Worm (Caenorhabditis elegans) whole organism, late embryonic: ENCODE data around the gene M199.2.

Experiments
- C08G9.2 ChIP-seq: sonication (generic microtip); optimal IDR thresholded peaks from 2 replicates; lab custom pipeline; 2016; ENCODE audit warnings: mild to moderate bottlenecking, missing genetic modification characterization, moderate library complexity, missing compliant biosample characterization
- C38D4.7 ChIP-seq: fragments of 200-800 bp; sonication (Bioruptor generic); optimal IDR thresholded peaks from 2 replicates; lab custom pipeline; 2018; ENCODE audit warnings: mild to moderate bottlenecking, missing genetic modification characterization, moderate library complexity, missing compliant biosample characterization
- F13H6.1 ChIP-seq: sonication (generic microtip); optimal IDR thresholded peaks from 2 replicates; lab custom pipeline; 2016; ENCODE audit warnings: missing genetic modification characterization, missing compliant biosample characterization
- K02D7.2 ChIP-seq: sonication (generic microtip); optimal IDR thresholded peaks from 2 replicates; lab custom pipeline; 2017; ENCODE audit warnings: mild to moderate bottlenecking, missing genetic modification characterization, missing compliant biosample characterization
- K09A11.1 ChIP-seq: sonication (generic microtip); optimal IDR thresholded peaks from 2 replicates; lab custom pipeline; 2017; ENCODE audit warnings: antibody characterized with exemption, mild to moderate bottlenecking, missing genetic modification characterization, missing compliant biosample characterization; ENCODE audit not compliant: insufficient read depth
- T23F11.4 ChIP-seq: fragments of 200-800 bp; sonication (Bioruptor generic); optimal IDR thresholded peaks from 2 replicates; lab custom pipeline; 2018; ENCODE audit warnings: mild to moderate bottlenecking, missing genetic modification characterization, missing compliant biosample characterization
- Y22D7AL.16 ChIP-seq: sonication (generic microtip); optimal IDR thresholded peaks from 2 replicates; lab custom pipeline; 2016; ENCODE audit warnings: missing genetic modification characterization, missing compliant biosample characterization
- ceh-24 ChIP-seq: sonication (generic microtip); optimal IDR thresholded peaks from 2 replicates; lab custom pipeline; 2016; ENCODE audit warnings: mild to moderate bottlenecking, missing genetic modification characterization, missing compliant biosample characterization
- ceh-30 ChIP-seq: fragments of 150-350 bp; optimal IDR thresholded peaks from 2 replicates; lab custom pipeline; 2014; ENCODE audit warnings: missing biosample characterization, missing genetic modification characterization
- ceh-31 ChIP-seq: sonication (generic microtip); optimal IDR thresholded peaks from 2 replicates; lab custom pipeline; 2016; ENCODE audit warnings: missing genetic modification characterization, missing compliant biosample characterization
- ceh-34 ChIP-seq: sonication (generic microtip); optimal IDR thresholded peaks from 2 replicates; lab custom pipeline; 2016; ENCODE audit warnings: mild to moderate bottlenecking, missing genetic modification characterization, missing compliant biosample characterization
- ceh-45 ChIP-seq: fragments of 200-800 bp; sonication (Bioruptor generic); IDR thresholded peaks from 2 replicates; pipeline ENCODE4 v1.3.6; 2022; ENCODE audit warnings: missing genetic modification reagents, missing genetic modification characterization, missing compliant biosample characterization
- ceh-48 ChIP-seq: sonication (generic microtip); optimal IDR thresholded peaks from 2 replicates; lab custom pipeline; 2016; ENCODE audit warnings: missing genetic modification characterization, inconsistent platforms, missing compliant biosample characterization
- ceh-9 ChIP-seq: sonication (generic microtip); optimal IDR thresholded peaks from 2 replicates; lab custom pipeline; 2016; ENCODE audit warnings: mild to moderate bottlenecking, missing genetic modification characterization, inconsistent platforms, missing compliant biosample characterization
- dve-1 ChIP-seq: sonication (generic microtip); optimal IDR thresholded peaks from 2 replicates; lab custom pipeline; 2017; ENCODE audit warnings: antibody characterized with exemption, mild to moderate bottlenecking, missing genetic modification characterization, missing compliant biosample characterization
- elt-4 ChIP-seq: sonication (generic microtip); optimal IDR thresholded peaks from 2 replicates; lab custom pipeline; 2016; ENCODE audit warnings: missing genetic modification characterization, missing compliant biosample characterization
- fax-1 ChIP-seq: sonication (generic microtip); optimal IDR thresholded peaks from 2 replicates; lab custom pipeline; 2016; ENCODE audit warnings: missing genotype, missing genetic modification characterization, missing compliant biosample characterization
- fkh-10 ChIP-seq: fragments of 150-350 bp; optimal IDR thresholded peaks from 2 replicates; lab custom pipeline; 2014; ENCODE audit warnings: missing biosample characterization, missing genetic modification reagents, missing genetic modification characterization
- hlh-15 ChIP-seq: sonication (generic microtip); optimal IDR thresholded peaks from 2 replicates; lab custom pipeline; 2016; ENCODE audit warnings: missing genetic modification characterization, missing compliant biosample characterization
- hlh-6 ChIP-seq: sonication (generic microtip); optimal IDR thresholded peaks from 2 replicates; lab custom pipeline; 2016; ENCODE audit warnings: missing genotype, missing genetic modification characterization, missing compliant biosample characterization
- hlh-8 ChIP-seq: sonication (generic microtip); optimal IDR thresholded peaks from 2 replicates; lab custom pipeline; 2016; ENCODE audit warnings: missing genotype, missing genetic modification characterization, missing compliant biosample characterization
- lin-11 ChIP-seq: fragments of 200-800 bp; sonication (Bioruptor generic); optimal IDR thresholded peaks from 2 replicates; lab custom pipeline; 2018; ENCODE audit warnings: mild to moderate bottlenecking, missing genetic modification characterization, missing compliant biosample characterization
- madf-2 ChIP-seq: sonication (generic microtip); optimal IDR thresholded peaks from 2 replicates; lab custom pipeline; 2017; ENCODE audit warnings: missing genetic modification characterization, missing compliant biosample characterization
- mec-3 ChIP-seq: sonication (generic microtip); optimal IDR thresholded peaks from 2 replicates; lab custom pipeline; 2016; ENCODE audit warnings: borderline replicate concordance, missing genetic modification characterization, missing compliant biosample characterization
- nfya-1 ChIP-seq: sonication (generic microtip); optimal IDR thresholded peaks from 2 replicates; lab custom pipeline; 2017; ENCODE audit warnings: missing genetic modification characterization, mild to moderate bottlenecking, missing compliant biosample characterization, antibody characterized with exemption, moderate library complexity
- nhr-11 ChIP-seq: fragments of 150-350 bp; optimal IDR thresholded peaks from 2 replicates; lab custom pipeline; 2014; ENCODE audit warnings: missing biosample characterization, missing genetic modification characterization
- npax-4 ChIP-seq: sonication (generic microtip); optimal IDR thresholded peaks from 2 replicates; lab custom pipeline; 2016; ENCODE audit warnings: missing genetic modification characterization, missing compliant biosample characterization
- pag-3 ChIP-seq: sonication (generic microtip); optimal IDR thresholded peaks from 2 replicates; lab custom pipeline; 2016; ENCODE audit warnings: missing compliant biosample characterization, missing genetic modification characterization, borderline replicate concordance
- pax-1 ChIP-seq: fragments of 150-350 bp; optimal IDR thresholded peaks from 2 replicates; lab custom pipeline; 2014; ENCODE audit warnings: missing biosample characterization, missing genetic modification characterization
- pha-2 ChIP-seq: sonication (generic microtip); optimal IDR thresholded peaks from 2 replicates; lab custom pipeline; 2017; ENCODE audit warnings: mild to moderate bottlenecking, missing genetic modification characterization, missing compliant biosample characterization
- pqm-1 ChIP-seq: sonication (generic microtip); optimal IDR thresholded peaks from 2 replicates; lab custom pipeline; 2016; ENCODE audit warnings: missing genetic modification characterization, missing compliant biosample characterization
- pros-1 ChIP-seq: fragments of 150-350 bp; optimal IDR thresholded peaks from 2 replicates; lab custom pipeline; 2014; ENCODE audit warnings: missing biosample characterization, missing genetic modification reagents, missing genetic modification characterization
- ref-2 ChIP-seq: sonication (generic microtip); optimal IDR thresholded peaks from 2 replicates; lab custom pipeline; 2016; ENCODE audit warnings: missing genetic modification characterization, missing compliant biosample characterization
- rnt-1 ChIP-seq: sonication (generic microtip); optimal IDR thresholded peaks from 2 replicates; lab custom pipeline; 2016; ENCODE audit warnings: missing genetic modification characterization, missing compliant biosample characterization
- sox-2 ChIP-seq: fragments of 200-800 bp; sonication (Bioruptor generic); IDR thresholded peaks from 2 replicates; pipeline ENCODE4 v1.3.6; 2022; ENCODE audit warnings: missing genetic modification reagents, missing genetic modification characterization, missing compliant biosample characterization
- tbx-2 ChIP-seq: sonication (generic microtip); optimal IDR thresholded peaks from 2 replicates; lab custom pipeline; 2016; ENCODE audit warnings: missing genetic modification characterization, missing compliant biosample characterization
- tbx-7 ChIP-seq: sonication (generic microtip); optimal IDR thresholded peaks from 2 replicates; lab custom pipeline; 2016; ENCODE audit warnings: missing genotype, missing genetic modification characterization, missing compliant biosample characterization
- unc-3 ChIP-seq, 2 experiments: fragments of 200-800 bp in 1 of 2; sonication (Bioruptor generic) in 1 of 2; sonication (generic microtip) in 1 of 2; conservative IDR thresholded peaks in 1 of 2; optimal IDR thresholded peaks in 1 of 2; 2 replicates each; pipeline versions ENCODE4 v1.3.6 to Lab custom; 2016 to 2022; ENCODE audit warnings: missing compliant biosample characterization in 2 of 2, missing genetic modification characterization in 2 of 2, missing genetic modification reagents in 1 of 2

The M199.2 gene

DNA sequence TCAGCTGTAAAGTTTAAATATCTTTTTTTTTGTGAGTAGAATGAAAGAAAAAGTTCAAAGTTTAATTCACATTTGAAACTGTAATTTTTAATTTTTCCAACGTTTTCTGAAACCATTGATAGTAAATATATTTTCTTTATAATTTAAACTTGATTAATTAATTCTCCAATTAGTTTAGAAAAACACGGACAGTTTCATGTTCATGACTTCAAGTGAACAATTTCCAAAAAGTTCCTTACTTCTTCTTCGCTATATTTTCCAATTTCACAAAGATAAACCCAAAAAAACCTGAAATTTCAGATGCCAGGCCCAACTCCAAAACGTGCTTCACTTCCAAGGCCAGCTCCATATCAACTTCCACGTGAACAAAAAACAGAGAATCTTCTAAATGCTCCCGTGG, at the start of gene M199.2:
Gene M199.2 (plus strand): TSS at position 301 of the 400 bp plus-strand sequence.
- TF ChIP-seq K09A11.1 (tag; lab: Kevin White, UChicago) = no peak
- no peak for TF ChIP-seq ceh-9 (tag; lab: Kevin White, UChicago)
- TF ChIP-seq unc-3 (GFP tag; conservative IDR thresholded peaks at IDR 0.05; lab: Robert Waterston, UW) = no peak
- no peak for TF ChIP-seq unc-3 (tag; optimal IDR thresholded peaks at IDR 0.05; lab: Kevin White, UChicago)
- TF ChIP-seq C08G9.2 (tag; lab: Kevin White, UChicago) = no peak
- TF ChIP-seq C38D4.7 (GFP tag; lab: Kevin White, UChicago) = no peak
- TF ChIP-seq dve-1 (tag; lab: Kevin White, UChicago) = no peak
- TF ChIP-seq hlh-8 (tag; lab: Kevin White, UChicago) = no peak
- no peak for TF ChIP-seq madf-2 (tag; lab: Kevin White, UChicago)
- TF ChIP-seq nfya-1 (tag; lab: Kevin White, UChicago) = no peak
- TF ChIP-seq sox-2 (GFP tag; lab: Robert Waterston, UW) = no peak
- TF ChIP-seq F13H6.1 (tag; lab: Kevin White, UChicago) = no peak
- TF ChIP-seq pha-2 (tag; lab: Kevin White, UChicago) = no peak
- no peak for TF ChIP-seq ceh-34 (tag; lab: Kevin White, UChicago)
- no peak for TF ChIP-seq tbx-7 (tag; lab: Kevin White, UChicago)
- TF ChIP-seq K02D7.2 = no peak
- no peak for TF ChIP-seq hlh-15 (tag; lab: Kevin White, UChicago)
- no peak for TF ChIP-seq pag-3 (tag; lab: Kevin White, UChicago)
- TF ChIP-seq elt-4 (tag; lab: Kevin White, UChicago) = no peak
- TF ChIP-seq ref-2 = no peak

DNA sequence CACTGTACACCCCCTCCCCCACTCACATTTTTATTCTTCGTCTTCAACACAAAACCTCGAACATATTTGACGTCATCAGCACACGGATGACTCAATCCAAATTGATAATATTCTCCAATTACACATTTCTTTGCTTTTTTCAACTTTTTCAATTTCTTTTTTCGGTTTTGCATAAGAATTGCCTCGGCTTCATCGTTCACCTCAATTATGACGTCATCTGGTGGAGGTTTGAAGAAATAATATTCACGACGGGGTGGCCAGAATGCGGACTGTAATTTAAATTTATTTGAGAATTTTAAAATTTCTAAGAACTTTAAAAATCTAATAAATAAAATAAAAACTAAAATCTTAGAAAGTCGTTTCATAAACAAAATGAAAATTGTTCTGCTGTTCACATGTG, 44.8 kb upstream of the M199.2 start:
- no peak for TF ChIP-seq ceh-31
- no peak for TF ChIP-seq pha-2 (tag; lab: Kevin White, UChicago)
- TF ChIP-seq unc-3 (GFP tag; conservative IDR thresholded peaks at IDR 0.05; lab: Robert Waterston, UW) = no peak
- no peak for TF ChIP-seq unc-3 (tag; optimal IDR thresholded peaks at IDR 0.05; lab: Kevin White, UChicago)
- no peak for TF ChIP-seq mec-3
- no peak for TF ChIP-seq ceh-34 (tag; lab: Kevin White, UChicago)
- TF ChIP-seq ceh-30 = no peak
- TF ChIP-seq T23F11.4 (GFP tag; lab: Kevin White, UChicago) = no peak
- no peak for TF ChIP-seq nhr-11
- no peak for TF ChIP-seq pax-1 (tag; lab: Kevin White, UChicago)
- no peak for TF ChIP-seq sox-2 (GFP tag; lab: Robert Waterston, UW)
- TF ChIP-seq fax-1 (tag; lab: Kevin White, UChicago) = no peak
- no peak for TF ChIP-seq lin-11 (tag; lab: Kevin White, UChicago)
- TF ChIP-seq pqm-1 = no peak
- TF ChIP-seq hlh-6 (tag; lab: Kevin White, UChicago) = no peak

DNA sequence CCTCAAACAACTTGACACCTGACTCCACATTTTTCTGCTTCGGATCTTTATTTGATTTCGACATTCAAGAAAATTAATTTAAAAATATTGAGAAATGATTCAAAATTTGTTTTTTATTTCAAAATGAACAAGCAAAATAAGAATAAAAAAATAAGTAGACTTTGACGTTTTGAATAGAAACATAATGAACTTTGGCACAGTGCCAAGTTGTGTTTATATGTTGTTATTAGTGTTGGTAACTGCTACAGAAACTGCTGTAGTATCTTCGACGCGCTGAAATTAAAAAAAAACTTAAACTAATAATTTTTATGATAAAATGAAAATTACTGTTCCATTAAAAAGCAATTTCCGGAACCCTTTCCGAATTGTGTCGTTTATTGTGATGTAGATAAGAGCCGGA, 42.9 kb upstream of the M199.2 start, which contains the start of gene Y41E3.18:
Gene Y41E3.18 (minus strand): TSS at position 101 of the 400 bp plus-strand sequence.
- TF ChIP-seq npax-4 (tag; lab: Kevin White, UChicago) (no peak), fkh-10 (GFP tag; lab: Kevin White, UChicago) (no peak), C38D4.7 (GFP tag; lab: Kevin White, UChicago) (no peak), pag-3 (tag; lab: Kevin White, UChicago) (no peak), nhr-11 (no peak), rnt-1 (tag; lab: Kevin White, UChicago) (no peak), F13H6.1 (tag; lab: Kevin White, UChicago) (no peak), ceh-30 (no peak), ref-2 (no peak), Y22D7AL.16 (tag; lab: Kevin White, UChicago) (no peak), pros-1 (tag; lab: Kevin White, UChicago) (no peak), hlh-15 (tag; lab: Kevin White, UChicago) (no peak), ceh-48 (tag; lab: Kevin White, UChicago) (no peak), unc-3 (GFP tag; conservative IDR thresholded peaks at IDR 0.05; lab: Robert Waterston, UW) (no peak), unc-3 (tag; optimal IDR thresholded peaks at IDR 0.05; lab: Kevin White, UChicago) (no peak), tbx-2 (no peak), fax-1 (tag; lab: Kevin White, UChicago) (no peak), pax-1 (tag; lab: Kevin White, UChicago) (no peak), ceh-45 (no peak), ceh-24 (tag; lab: Kevin White, UChicago) (no peak)
